Worm (Caenorhabditis elegans): ENCODE data around the gene arrd-19.

The arrd-19 gene

DNA sequence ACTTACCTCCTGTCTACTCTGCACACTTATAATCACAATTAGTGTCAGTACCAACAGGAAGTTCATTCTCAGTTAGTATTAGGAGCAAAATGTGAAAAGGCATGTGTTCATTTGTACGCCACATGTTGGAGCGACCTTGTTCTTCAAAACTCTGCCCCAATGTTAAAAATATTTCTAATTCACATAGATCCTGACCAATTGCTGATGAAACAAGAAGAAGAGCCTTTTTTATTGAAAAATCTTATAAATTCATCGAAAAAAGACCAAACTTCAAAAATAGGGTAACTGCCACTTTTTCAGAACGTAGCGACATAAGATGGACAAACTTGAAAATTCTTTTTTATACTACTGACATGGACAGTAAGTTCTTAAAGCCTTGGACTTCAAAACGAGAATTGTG, 49.1 kb downstream of the arrd-19 start, which contains the start of gene T28A11.17:
Gene T28A11.17 (minus strand): TSS at position 101 of the 400 bp plus-strand sequence.
- no peak for TF ChIP-seq lin-39 (tag; optimal IDR thresholded peaks at IDR 0.05)
- no peak for TF ChIP-seq nhr-6 (tag; optimal IDR thresholded peaks at IDR 0.05)
- no peak for TF ChIP-seq C34F6.9 (tag; optimal IDR thresholded peaks at IDR 0.05)
- no peak for TF ChIP-seq lsy-2 (tag; optimal IDR thresholded peaks at IDR 0.05)
- TF ChIP-seq lin-11 (tag; optimal IDR thresholded peaks at IDR 0.05) = no peak
- TF ChIP-seq dmd-4 (tag; optimal IDR thresholded peaks at IDR 0.05) = no peak

All from whole organism, L2 larva.